Worm (Caenorhabditis elegans) whole organism, L3 larva: ENCODE measurements around the gene T14B4.8.

Experiments
- R02D3.7 ChIP-seq: fragments of 150-350 bp; optimal IDR thresholded peaks from 2 replicates; lab custom pipeline; 2014; ENCODE audit warnings: missing biosample characterization, missing genetic modification characterization
- ama-1 ChIP-seq: fragments of 150-350 bp; optimal IDR thresholded peaks from 2 replicates; lab custom pipeline; 2018
- ceh-16 ChIP-seq: sonication (generic microtip); optimal IDR thresholded peaks from 2 replicates; lab custom pipeline; 2017; ENCODE audit warnings: missing biosample characterization, missing genetic modification characterization
- ceh-28 ChIP-seq: fragments of 150-350 bp; optimal IDR thresholded peaks from 2 replicates; lab custom pipeline; 2014; ENCODE audit warnings: missing biosample characterization, missing genetic modification reagents, missing genetic modification characterization
- ceh-82 ChIP-seq: fragments of 150-350 bp; optimal IDR thresholded peaks from 2 replicates; lab custom pipeline; 2014; ENCODE audit warnings: missing biosample characterization, missing genetic modification characterization
- ceh-9 ChIP-seq: sonication (generic microtip); optimal IDR thresholded peaks from 2 replicates; lab custom pipeline; 2018; ENCODE audit warnings: missing biosample characterization, missing genetic modification characterization
- daf-12 ChIP-seq: fragments of 150-350 bp; optimal IDR thresholded peaks from 2 replicates; lab custom pipeline; 2014; ENCODE audit warnings: missing biosample characterization, missing genetic modification reagents, missing genetic modification characterization
- egl-27 ChIP-seq: sonication (generic microtip); optimal IDR thresholded peaks from 4 replicates; lab custom pipeline; 2017; ENCODE audit warnings: missing biosample characterization, missing genetic modification reagents, missing genetic modification characterization
- egl-5 ChIP-seq: fragments of 150-350 bp; optimal IDR thresholded peaks from 2 replicates; lab custom pipeline; 2017; ENCODE audit warnings: missing biosample characterization, missing genetic modification reagents, missing genetic modification characterization, inconsistent platforms
- elt-1 ChIP-seq: fragments of 150-350 bp; optimal IDR thresholded peaks from 2 replicates; lab custom pipeline; 2014; ENCODE audit warnings: missing biosample characterization, missing genetic modification characterization
- elt-2 ChIP-seq: sonication (generic microtip); optimal IDR thresholded peaks from 2 replicates; lab custom pipeline; 2016; ENCODE audit warnings: missing genetic modification reagents, mild to moderate bottlenecking, missing genetic modification characterization, missing compliant biosample characterization
- elt-3 ChIP-seq, 3 experiments: fragments of 150-350 bp in 1 of 3; sonication (generic microtip) in 2 of 3; optimal IDR thresholded peaks; 2 replicates in 2 of 3; 4 replicates in 1 of 3; lab custom pipeline; 2014 to 2017; ENCODE audit warnings: missing biosample characterization in 3 of 3, missing genetic modification characterization in 3 of 3
- eor-1 ChIP-seq, 2 experiments: fragments of 150-350 bp; optimal IDR thresholded peaks; 2 replicates each; lab custom pipeline; 2014 to 2018; ENCODE audit warnings: missing biosample characterization in 2 of 2, missing genetic modification characterization in 2 of 2
- fkh-10 ChIP-seq: sonication (generic microtip); optimal IDR thresholded peaks from 2 replicates; lab custom pipeline; 2017; ENCODE audit warnings: missing biosample characterization, missing genetic modification reagents, missing genetic modification characterization
- fkh-2 ChIP-seq: fragments of 150-350 bp; optimal IDR thresholded peaks from 2 replicates; lab custom pipeline; 2014; ENCODE audit warnings: missing biosample characterization, missing genetic modification reagents, missing genetic modification characterization
- hmg-11 ChIP-seq: sonication (generic microtip); optimal IDR thresholded peaks from 2 replicates; lab custom pipeline; 2016; ENCODE audit warnings: missing genetic modification characterization, missing compliant biosample characterization
- jun-1 ChIP-seq: fragments of 150-350 bp; optimal IDR thresholded peaks from 2 replicates; lab custom pipeline; 2014; ENCODE audit warnings: missing biosample characterization, missing genetic modification reagents, missing genetic modification characterization
- lin-15B ChIP-seq: fragments of 150-350 bp; optimal IDR thresholded peaks from 2 replicates; lab custom pipeline; 2014; ENCODE audit warnings: missing biosample characterization, missing genetic modification characterization
- lin-39 ChIP-seq: fragments of 150-350 bp; optimal IDR thresholded peaks from 2 replicates; lab custom pipeline; 2018; ENCODE audit warnings: missing biosample characterization, missing genetic modification reagents, missing genetic modification characterization
- lsy-12 ChIP-seq: sonication (generic microtip); optimal IDR thresholded peaks from 2 replicates; lab custom pipeline; 2016; ENCODE audit warnings: mild to moderate bottlenecking, missing genetic modification characterization, missing compliant biosample characterization
- mdl-1 ChIP-seq: fragments of 150-350 bp; optimal IDR thresholded peaks from 2 replicates; lab custom pipeline; 2014; ENCODE audit warnings: missing biosample characterization, missing genetic modification characterization
- nfya-1 ChIP-seq: sonication (generic microtip); optimal IDR thresholded peaks from 2 replicates; lab custom pipeline; 2017; ENCODE audit warnings: missing genetic modification characterization, mild to moderate bottlenecking, missing compliant biosample characterization, antibody characterized with exemption, moderate library complexity; ENCODE audit not compliant: insufficient read depth
- nhr-11 ChIP-seq: fragments of 150-350 bp; optimal IDR thresholded peaks from 2 replicates; lab custom pipeline; 2014; ENCODE audit warnings: missing biosample characterization, missing genetic modification characterization
- nhr-12 ChIP-seq: fragments of 150-350 bp; optimal IDR thresholded peaks from 2 replicates; lab custom pipeline; 2014; ENCODE audit warnings: missing biosample characterization, missing genetic modification characterization
- nhr-23 ChIP-seq: fragments of 150-350 bp; optimal IDR thresholded peaks from 2 replicates; lab custom pipeline; 2014; ENCODE audit warnings: missing biosample characterization, missing genetic modification reagents, missing genetic modification characterization
- nhr-43 ChIP-seq: sonication (generic microtip); optimal IDR thresholded peaks from 2 replicates; lab custom pipeline; 2016; ENCODE audit warnings: mild to moderate bottlenecking, missing genetic modification characterization, missing compliant biosample characterization; ENCODE audit not compliant: poor library complexity, severe bottlenecking
- nhr-77 ChIP-seq: fragments of 150-350 bp; optimal IDR thresholded peaks from 2 replicates; lab custom pipeline; 2014; ENCODE audit warnings: missing biosample characterization, missing genetic modification characterization
- pha-4 ChIP-seq: fragments of 150-350 bp; optimal IDR thresholded peaks from 2 replicates; lab custom pipeline; 2014; ENCODE audit warnings: missing biosample characterization, missing genetic modification reagents, missing genetic modification characterization
- sea-2 ChIP-seq: fragments of 150-350 bp; sonication (generic microtip); optimal IDR thresholded peaks from 4 replicates; lab custom pipeline; 2014; ENCODE audit warnings: missing biosample characterization, missing genetic modification reagents, missing genetic modification characterization
- skn-1 ChIP-seq: fragments of 150-350 bp; optimal IDR thresholded peaks from 2 replicates; lab custom pipeline; 2014; ENCODE audit warnings: missing biosample characterization, missing genetic modification characterization
- snpc-4 ChIP-seq: fragments of 150-350 bp; optimal IDR thresholded peaks from 2 replicates; lab custom pipeline; 2014; ENCODE audit warnings: missing biosample characterization, missing genetic modification characterization
- tbx-2 ChIP-seq: sonication (generic microtip); optimal IDR thresholded peaks from 2 replicates; lab custom pipeline; 2016; ENCODE audit warnings: mild to moderate bottlenecking, missing genetic modification characterization, missing compliant biosample characterization
- unc-39 ChIP-seq: sonication (generic microtip); optimal IDR thresholded peaks from 4 replicates; lab custom pipeline; 2017; ENCODE audit warnings: missing biosample characterization, missing genetic modification characterization
- unc-62 ChIP-seq: fragments of 150-350 bp; sonication (generic microtip); optimal IDR thresholded peaks from 4 replicates; lab custom pipeline; 2014; ENCODE audit warnings: missing biosample characterization, missing genetic modification reagents, missing genetic modification characterization
- zag-1 ChIP-seq: fragments of 150-350 bp; optimal IDR thresholded peaks from 2 replicates; lab custom pipeline; 2014; ENCODE audit warnings: missing biosample characterization, missing genetic modification characterization
- ztf-11 ChIP-seq: fragments of 150-350 bp; optimal IDR thresholded peaks from 2 replicates; lab custom pipeline; 2014; ENCODE audit warnings: missing biosample characterization, missing genetic modification characterization
- ztf-4 ChIP-seq: fragments of 150-350 bp; optimal IDR thresholded peaks from 2 replicates; lab custom pipeline; 2014; ENCODE audit warnings: missing biosample characterization, missing genetic modification characterization

T14B4.8 gene

ce11 chrII:6709680-6710079 lies 19.5 kb downstream of the T14B4.8 start:
- TF ChIP-seq nhr-43 (tag; lab: Kevin White, UChicago): peak; percentile 26
- TF ChIP-seq nhr-12: no peak
- no peak for TF ChIP-seq pha-4 (tag; lab: Kevin White, UChicago)
- TF ChIP-seq mdl-1 (tag; lab: Kevin White, UChicago): no peak
- TF ChIP-seq sea-2: no peak
- no peak for TF ChIP-seq ceh-82 (tag; lab: Kevin White, UChicago)
- TF ChIP-seq nhr-11 (tag; lab: Kevin White, UChicago): no peak
- no peak for TF ChIP-seq snpc-4 (tag; lab: Kevin White, UChicago)
- no peak for TF ChIP-seq egl-5 (tag; lab: Kevin White, UChicago)
- no peak for TF ChIP-seq nhr-77 (tag; lab: Kevin White, UChicago)
- peak; percentile 74 for TF ChIP-seq ama-1 (lab: Kevin White, UChicago)
- no peak for TF ChIP-seq lin-39
- TF ChIP-seq ceh-28 (tag; lab: Kevin White, UChicago): no peak
- TF ChIP-seq R02D3.7 (tag; lab: Kevin White, UChicago): no peak
- no peak for TF ChIP-seq daf-12 (tag; lab: Kevin White, UChicago)
- no peak for TF ChIP-seq elt-1 (tag; lab: Kevin White, UChicago)
- TF ChIP-seq ceh-16: no peak
- peak; percentile 86 for TF ChIP-seq fkh-10 (GFP tag; lab: Kevin White, UChicago)
- no peak for TF ChIP-seq eor-1 (tag; optimal IDR thresholded peaks at IDR 0.05; lab: Kevin White, UChicago)
- peak; percentile 3 for TF ChIP-seq nhr-23 (tag; lab: Kevin White, UChicago)
- no peak for TF ChIP-seq jun-1

DNA sequence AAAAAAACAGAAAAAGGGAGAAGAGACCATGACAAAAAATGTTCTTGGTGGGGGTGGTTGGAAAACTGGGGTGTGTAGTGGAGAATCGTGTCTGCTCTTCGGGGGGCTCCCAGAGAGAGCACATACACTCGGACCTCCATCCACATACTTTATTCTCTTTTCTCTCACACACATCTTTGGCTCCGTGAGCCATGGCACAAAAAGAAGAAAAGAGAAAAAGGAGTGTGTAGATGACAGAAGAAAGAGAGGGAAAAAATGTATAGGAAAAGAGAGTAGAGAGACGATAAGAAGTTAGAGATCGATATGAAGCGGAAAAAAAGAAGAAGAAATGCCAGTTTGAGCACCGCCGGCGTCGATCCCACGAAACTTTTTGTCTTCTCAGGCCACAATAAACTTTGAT lies 20.2 kb downstream of the T14B4.8 start:
- TF ChIP-seq elt-1 (tag; lab: Kevin White, UChicago) (no peak), nhr-77 (tag; lab: Kevin White, UChicago) (no peak), lin-15B (tag; lab: Kevin White, UChicago) (peak; percentile 21), elt-2 (tag; lab: Kevin White, UChicago) (no peak), nhr-43 (tag; lab: Kevin White, UChicago) (no peak), tbx-2 (no peak), lin-39 (peak; percentile 65), ztf-11 (tag; lab: Kevin White, UChicago) (no peak), jun-1 (no peak), fkh-2 (tag; lab: Kevin White, UChicago) (no peak), elt-3 (tag; optimal IDR thresholded peaks at IDR 0.05; lab: Kevin White, UChicago) (no peak), pha-4 (tag; lab: Kevin White, UChicago) (no peak), nhr-11 (tag; lab: Kevin White, UChicago) (no peak), mdl-1 (tag; lab: Kevin White, UChicago) (no peak), egl-5 (tag; lab: Kevin White, UChicago) (peak; percentile 18), egl-27 (tag; lab: Kevin White, UChicago) (no peak), daf-12 (tag; lab: Kevin White, UChicago) (no peak), unc-62 (GFP tag; lab: Kevin White, UChicago) (peak; percentile 15), ztf-4 (no peak), ceh-28 (tag; lab: Kevin White, UChicago) (no peak), zag-1 (tag; lab: Kevin White, UChicago) (no peak), nfya-1 (tag; lab: Kevin White, UChicago) (peak; percentile 78), nhr-12 (no peak), hmg-11 (tag; lab: Kevin White, UChicago) (peak; percentile 37)

DNA sequence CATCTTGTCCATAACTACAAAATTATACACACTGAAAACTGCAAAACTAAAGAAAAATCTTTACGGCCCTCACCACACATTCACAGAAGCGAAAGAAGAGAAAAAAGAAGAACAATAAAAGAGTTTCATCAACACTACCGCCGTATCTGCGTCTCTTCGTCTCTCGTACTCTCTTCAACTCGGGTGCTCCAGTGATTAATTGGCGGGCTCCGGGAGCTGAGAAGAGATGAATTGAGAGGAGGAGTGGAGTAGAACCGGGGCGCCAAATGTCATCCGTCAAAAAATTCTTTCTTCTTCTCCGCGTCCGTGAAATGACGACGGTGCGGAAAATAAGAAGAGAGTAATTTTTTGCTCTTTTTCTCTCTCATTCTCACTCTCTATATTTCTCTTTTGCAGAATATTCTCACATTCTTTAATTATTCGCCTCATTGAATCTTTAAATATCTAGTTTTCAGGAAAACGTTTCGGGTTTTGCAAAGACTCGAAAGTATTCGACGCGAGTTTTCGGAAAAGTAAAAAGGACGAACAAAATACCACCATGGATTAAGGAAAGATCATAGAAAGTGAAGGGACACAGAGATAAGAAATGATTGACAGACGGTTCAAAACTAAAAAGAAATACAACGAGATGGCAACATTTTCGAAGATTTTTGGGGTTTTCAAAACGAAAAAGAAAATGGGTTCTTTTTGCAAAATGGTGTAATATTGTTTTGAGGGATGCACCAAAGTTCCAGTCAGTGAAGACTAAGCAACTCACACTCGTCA lies 21.5 kb downstream of the T14B4.8 start:
- TF ChIP-seq elt-1 (tag; lab: Kevin White, UChicago) (peak; percentile 0), zag-1 (tag; lab: Kevin White, UChicago) (no peak), nfya-1 (tag; lab: Kevin White, UChicago) (peak; percentile 52), R02D3.7 (tag; lab: Kevin White, UChicago) (no peak), ztf-4 (no peak), lsy-12 (tag; lab: Kevin White, UChicago) (no peak), ceh-9 (tag; lab: Kevin White, UChicago) (no peak), lin-15B (tag; lab: Kevin White, UChicago) (no peak), skn-1 (tag; lab: Kevin White, UChicago) (no peak), egl-5 (tag; lab: Kevin White, UChicago) (no peak), nhr-12 (no peak), unc-62 (GFP tag; lab: Kevin White, UChicago) (peak; percentile 27), fkh-2 (tag; lab: Kevin White, UChicago) (no peak), lin-39 (peak; percentile 96), unc-39 (tag; lab: Kevin White, UChicago) (no peak), nhr-77 (tag; lab: Kevin White, UChicago) (no peak), elt-3 (tag; optimal IDR thresholded peaks at IDR 0.05; lab: Kevin White, UChicago) (no peak)
